Worm (Caenorhabditis elegans): ENCODE measurements around the gene vrk-1.

DNA sequence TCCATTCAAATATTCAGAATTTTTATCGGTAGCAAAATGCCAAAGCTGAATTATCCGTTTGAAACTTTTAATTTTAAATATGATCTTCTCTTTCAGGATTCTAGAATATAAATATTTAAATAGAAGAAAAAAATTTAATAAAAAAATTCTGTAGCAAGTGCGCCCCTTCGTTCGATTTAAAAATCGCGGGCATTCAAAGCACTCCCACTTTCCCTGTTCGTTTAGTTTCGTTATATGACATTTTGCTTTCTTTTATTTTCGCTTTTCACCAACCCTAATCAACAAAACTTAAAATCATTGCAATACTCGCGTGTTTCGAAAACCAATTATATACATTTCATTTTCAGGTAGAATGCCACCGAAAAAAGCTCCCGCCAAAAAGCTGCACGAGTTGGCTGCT, at the start of gene vrk-1:
- TF ChIP-seq W03F9.2 (tag; optimal IDR thresholded peaks at IDR 0.05) (no peak), him-1 (tag; optimal IDR thresholded peaks at IDR 0.05) (no peak), dao-5 (tag; optimal IDR thresholded peaks at IDR 0.05) (no peak)

Data from whole organism, L4/young adult.